Worm (Caenorhabditis elegans) whole organism, L4 larva: ENCODE measurements around the gene F25E5.9.
"Not testable (repeated sequence)": the region's sequence is repeated elsewhere in the genome, so short reads cannot be mapped to it uniquely, and the experiment has no call there.

ENCODE experiments used
- aha-1 ChIP-seq: fragments of 150-350 bp; peaks from one replicate; lab custom pipeline; 2014; ENCODE audit warnings: missing biosample characterization, missing genetic modification characterization
- arid-1 ChIP-seq: fragments of 200-800 bp; sonication (Bioruptor generic); conservative IDR thresholded peaks from 2 replicates; pipeline ENCODE4 v1.3.6; 2022; ENCODE audit warnings: missing genetic modification reagents, missing genetic modification characterization, missing compliant biosample characterization
- daf-16 ChIP-seq, 3 experiments: sonication (generic microtip); optimal IDR thresholded peaks; 2 replicates each; lab custom pipeline; 2016 to 2017; ENCODE audit warnings: missing genetic modification characterization in 3 of 3, missing genetic modification reagents in 3 of 3, mild to moderate bottlenecking in 2 of 3, missing compliant biosample characterization in 2 of 3, missing biosample characterization in 1 of 3, moderate library complexity in 1 of 3
- dmd-6 ChIP-seq: fragments of 200-800 bp; sonication (Bioruptor generic); IDR thresholded peaks from 2 replicates; pipeline ENCODE4 v1.3.6; 2022; ENCODE audit warnings: missing genetic modification reagents, missing genetic modification characterization, missing compliant biosample characterization
- egl-27 ChIP-seq: sonication (generic microtip); optimal IDR thresholded peaks from 3 replicates; lab custom pipeline; 2017; ENCODE audit warnings: missing biosample characterization, missing genetic modification reagents, missing genetic modification characterization
- gei-8 ChIP-seq: fragments of 200-800 bp; sonication (Bioruptor generic); optimal IDR thresholded peaks from 2 replicates; lab custom pipeline; 2018; ENCODE audit warnings: mild to moderate bottlenecking, missing genetic modification characterization, missing compliant biosample characterization
- hlh-30 ChIP-seq: sonication (generic microtip); optimal IDR thresholded peaks from 2 replicates; lab custom pipeline; 2017; ENCODE audit warnings: antibody characterized with exemption, mild to moderate bottlenecking, missing genetic modification characterization, missing compliant biosample characterization; ENCODE audit not compliant: insufficient read depth
- hmg-1.1 ChIP-seq: fragments of 200-800 bp; sonication (Bioruptor generic); IDR thresholded peaks from 2 replicates; pipeline ENCODE4 v1.3.6; 2022; ENCODE audit warnings: missing genetic modification reagents, missing genetic modification characterization, missing compliant biosample characterization
- lin-1 ChIP-seq: fragments of 200-800 bp; sonication (Bioruptor generic); IDR thresholded peaks from 2 replicates; pipeline ENCODE4 v1.3.6; 2022; ENCODE audit warnings: missing genetic modification reagents, missing genetic modification characterization, missing compliant biosample characterization
- lin-39 ChIP-seq: fragments of 150-350 bp; optimal IDR thresholded peaks from 2 replicates; lab custom pipeline; 2014; ENCODE audit warnings: missing biosample characterization, missing genetic modification reagents, missing genetic modification characterization
- madf-5 ChIP-seq, 2 experiments: fragments of 200-800 bp; sonication (Bioruptor generic); IDR thresholded peaks; 2 replicates each; pipeline ENCODE4 v1.3.6; 2022; ENCODE audit warnings: missing compliant biosample characterization in 2 of 2, missing genetic modification characterization in 2 of 2
- mxl-2 ChIP-seq: fragments of 200-800 bp; sonication (Bioruptor generic); conservative IDR thresholded peaks from 2 replicates; pipeline ENCODE4 v1.3.6; 2022; ENCODE audit warnings: missing genetic modification reagents, missing genetic modification characterization, missing compliant biosample characterization
- nhr-102 ChIP-seq: sonication (generic microtip); optimal IDR thresholded peaks from 2 replicates; lab custom pipeline; 2016; ENCODE audit warnings: mild to moderate bottlenecking, missing genetic modification characterization, moderate library complexity, missing compliant biosample characterization
- nhr-11 ChIP-seq: fragments of 150-350 bp; optimal IDR thresholded peaks from 2 replicates; lab custom pipeline; 2014; ENCODE audit warnings: missing biosample characterization, missing genetic modification characterization
- nhr-28 ChIP-seq: fragments of 150-350 bp; optimal IDR thresholded peaks from 2 replicates; lab custom pipeline; 2014; ENCODE audit warnings: missing biosample characterization, missing genetic modification characterization
- nhr-41 ChIP-seq: fragments of 200-800 bp; sonication (Bioruptor generic); IDR thresholded peaks from 2 replicates; pipeline ENCODE4 v1.3.6; 2022; ENCODE audit warnings: missing genetic modification reagents, missing genetic modification characterization, missing compliant biosample characterization
- nhr-42 ChIP-seq: fragments of 200-800 bp; sonication (Bioruptor generic); IDR thresholded peaks from 2 replicates; pipeline ENCODE4 v1.3.6; 2022; ENCODE audit warnings: missing genetic modification characterization, missing compliant biosample characterization
- nhr-76 ChIP-seq: fragments of 150-350 bp; optimal IDR thresholded peaks from 2 replicates; lab custom pipeline; 2014; ENCODE audit warnings: missing biosample characterization, missing genetic modification characterization
- saeg-2 ChIP-seq: fragments of 200-800 bp; sonication (Bioruptor generic); IDR thresholded peaks from 2 replicates; pipeline ENCODE4 v1.3.6; 2022; ENCODE audit warnings: missing genetic modification reagents, missing genetic modification characterization, missing compliant biosample characterization
- set-16 ChIP-seq: fragments of 200-800 bp; sonication (Bioruptor generic); IDR thresholded peaks from 2 replicates; pipeline ENCODE4 v1.3.6; 2022; ENCODE audit warnings: missing genetic modification reagents, missing genetic modification characterization, missing compliant biosample characterization
- spr-3 ChIP-seq: fragments of 200-800 bp; sonication (Bioruptor generic); optimal IDR thresholded peaks from 2 replicates; lab custom pipeline; 2018; ENCODE audit warnings: mild to moderate bottlenecking, missing genetic modification characterization, missing compliant biosample characterization
- tag-97 ChIP-seq: fragments of 200-800 bp; sonication (Bioruptor generic); IDR thresholded peaks from 2 replicates; pipeline ENCODE4 v1.3.6; 2022; ENCODE audit warnings: missing genetic modification characterization, missing compliant biosample characterization
- unc-39 ChIP-seq: sonication (generic microtip); optimal IDR thresholded peaks from 2 replicates; lab custom pipeline; 2017; ENCODE audit warnings: missing biosample characterization, missing genetic modification characterization
- unc-62 ChIP-seq, 3 experiments: fragments of 150-350 bp in 1 of 3; sonication (generic microtip); optimal IDR thresholded peaks in 2 of 3; peaks in 1 of 3; 1 replicate in 1 of 3; 2 replicates in 2 of 3; lab custom pipeline; 2014 to 2017; ENCODE audit warnings: missing biosample characterization in 3 of 3, missing genetic modification characterization in 3 of 3, missing genetic modification reagents in 3 of 3, missing genotype in 1 of 3
- vab-7 ChIP-seq: fragments of 200-800 bp; sonication (Bioruptor generic); IDR thresholded peaks from 2 replicates; pipeline ENCODE4 v1.3.6; 2022; ENCODE audit warnings: missing genetic modification reagents, missing genetic modification characterization, missing compliant biosample characterization
- zag-1 ChIP-seq: fragments of 150-350 bp; optimal IDR thresholded peaks from 2 replicates; lab custom pipeline; 2014; ENCODE audit warnings: missing biosample characterization, missing genetic modification characterization
- zip-11 ChIP-seq: fragments of 200-800 bp; sonication (Bioruptor generic); IDR thresholded peaks from 2 replicates; pipeline ENCODE4 v1.3.6; 2022; ENCODE audit warnings: missing genetic modification characterization, missing compliant biosample characterization

Gene F25E5.9

ce11 chrV:7451421-7451820 lies 13.7 kb upstream of the F25E5.9 start, which contains the start of gene try-11:
try-11 (plus strand) TSS chrV:7451721.
- TF ChIP-seq set-16 (GFP tag; lab: Robert Waterston, UW) (no peak), zag-1 (tag; lab: Kevin White, UChicago) (no peak), lin-39 (tag; lab: Kevin White, UChicago) (no peak), nhr-102 (tag; lab: Kevin White, UChicago) (no peak), lin-1 (no peak), nhr-11 (tag; lab: Kevin White, UChicago) (no peak)

ce11 chrV:7449303-7449827 lies 11.6 kb upstream of the F25E5.9 start, which contains the start of gene try-12:
try-12 (plus strand) TSS chrV:7449353.
- no peak for TF ChIP-seq set-16 (GFP tag; lab: Robert Waterston, UW)
- TF ChIP-seq unc-62 (GFP tag; optimal IDR thresholded peaks at IDR 0.05 in 1 of 2; lab: Kevin White, UChicago) = peak in 1 of 2 experiments; percentile 50
- no peak for TF ChIP-seq unc-62 (tag; optimal IDR thresholded peaks at IDR 0.05; lab: Kevin White, UChicago)
- TF ChIP-seq aha-1 = peak; percentile 70
- no peak for TF ChIP-seq nhr-42 (GFP tag; lab: Robert Waterston, UW)

DNA sequence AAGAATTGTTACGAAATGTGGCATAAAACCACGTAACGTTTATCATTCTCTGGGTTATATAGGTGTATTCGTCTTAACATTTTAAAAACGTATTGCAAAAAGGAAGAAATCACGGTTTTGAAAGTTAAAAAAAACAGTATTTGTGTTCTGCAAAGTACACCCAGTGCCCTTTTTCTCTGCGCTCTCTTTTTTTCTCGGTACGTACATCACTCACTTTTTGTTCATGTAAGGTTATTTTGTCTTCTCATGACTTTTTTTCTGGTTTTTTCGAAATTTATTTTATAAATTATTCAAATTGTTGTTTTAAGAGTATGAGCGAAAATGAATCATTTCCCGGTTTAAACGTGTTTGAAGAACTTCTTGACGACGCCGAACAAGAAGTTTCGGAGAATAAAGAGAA lies 9.2 kb upstream of the F25E5.9 start, which contains the start of gene F25E5.5:
Gene F25E5.5, plus strand, starts transcription at position 301 of the 400 bp plus-strand sequence.
- TF ChIP-seq nhr-41 (GFP tag; lab: Robert Waterston, UW) (no peak), gei-8 (GFP tag; lab: Kevin White, UChicago) (no peak), tag-97 (no peak), nhr-28 (tag; lab: Kevin White, UChicago) (peak; percentile 44), dmd-6 (GFP tag; lab: Robert Waterston, UW) (no peak), hlh-30 (tag; lab: Kevin White, UChicago) (peak; percentile 14), egl-27 (tag; lab: Kevin White, UChicago) (no peak), nhr-76 (tag; lab: Kevin White, UChicago) (no peak)

ce11 chrV:7444331-7444730 lies 6.6 kb upstream of the F25E5.9 start, which contains the start of gene nhr-141:
nhr-141 (plus strand) TSS chrV:7444661.
- TF ChIP-seq nhr-102 (tag; lab: Kevin White, UChicago); spr-3; daf-16 (GFP tag; optimal IDR thresholded peaks at IDR 0.05; lab: Kevin White, UChicago); daf-16 (tag; optimal IDR thresholded peaks at IDR 0.05; lab: Kevin White, UChicago): not testable (repeated sequence)

ce11 chrV:7443480-7443879 lies 5.8 kb upstream of the F25E5.9 start:
- 0 out of 2 replicates have a peak, but pooled peaks have one; percentile 25 for TF ChIP-seq vab-7
- TF ChIP-seq madf-5 (GFP tag; IDR thresholded peaks at IDR 0.05; lab: Robert Waterston, UW) = 0 out of 4 replicates have a peak, but pooled peaks of 1 of the 2 experiments have one; percentile 17
- TF ChIP-seq arid-1 = 0 out of 2 replicates have a peak, but pooled peaks have one; percentile 41
- TF ChIP-seq tag-97 = 0 out of 2 replicates have a peak, but pooled peaks have one; percentile 36
- peak; percentile 62; the same call in 1 of the 2 replicates for TF ChIP-seq zip-11
- TF ChIP-seq, all 104 proteins: peak for 5; not testable (repeated sequence) for 99

ce11 chrV:7439807-7440206 lies 2.1 kb upstream of the F25E5.9 start, which contains the start of gene try-13:
try-13 (plus strand) TSS chrV:7440107.
- TF ChIP-seq saeg-2 (GFP tag; lab: Robert Waterston, UW) = no peak
- no peak for TF ChIP-seq nhr-76 (tag; lab: Kevin White, UChicago)
- no peak for TF ChIP-seq unc-39 (tag; lab: Kevin White, UChicago)
- TF ChIP-seq hmg-1.1 (GFP tag; lab: Robert Waterston, UW) = no peak
- TF ChIP-seq mxl-2 (GFP tag; lab: Robert Waterston, UW) = no peak
